Worm (Caenorhabditis elegans) whole organism, L2 larva: ENCODE data around the gene cest-7.

Experiments
- R02D3.7 ChIP-seq: fragments of 150-350 bp; optimal IDR thresholded peaks from 2 replicates; lab custom pipeline; 2014; ENCODE audit warnings: missing biosample characterization, missing genetic modification characterization
- ZK546.5 ChIP-seq: sonication (generic microtip); optimal IDR thresholded peaks from 2 replicates; lab custom pipeline; 2017; ENCODE audit warnings: missing biosample characterization, missing genetic modification characterization
- blmp-1 ChIP-seq: sonication (generic microtip); optimal IDR thresholded peaks from 2 replicates; lab custom pipeline; 2017; ENCODE audit warnings: missing genetic modification characterization, mild to moderate bottlenecking, missing compliant biosample characterization, antibody characterized with exemption, moderate library complexity; ENCODE audit not compliant: insufficient read depth
- fos-1 ChIP-seq: fragments of 150-350 bp; optimal IDR thresholded peaks from 2 replicates; lab custom pipeline; 2014; ENCODE audit warnings: missing biosample characterization, missing genetic modification characterization
- gmeb-1 ChIP-seq: fragments of 150-350 bp; optimal IDR thresholded peaks from 2 replicates; lab custom pipeline; 2014; ENCODE audit warnings: missing biosample characterization, missing genetic modification characterization
- lin-11 ChIP-seq: fragments of 150-350 bp; sonication (generic microtip); optimal IDR thresholded peaks from 2 replicates; lab custom pipeline; 2014; ENCODE audit warnings: missing biosample characterization, missing genetic modification characterization, inconsistent platforms, mixed read lengths
- mdl-1 ChIP-seq, 2 experiments: fragments of 150-350 bp in 1 of 2; sonication (generic microtip) in 1 of 2; optimal IDR thresholded peaks; 2 replicates each; lab custom pipeline; 2017; ENCODE audit warnings: missing biosample characterization in 2 of 2, missing genetic modification characterization in 2 of 2
- nhr-129 ChIP-seq: fragments of 150-350 bp; optimal IDR thresholded peaks from 2 replicates; lab custom pipeline; 2014; ENCODE audit warnings: missing biosample characterization, missing genetic modification characterization
- nhr-237 ChIP-seq: fragments of 150-350 bp; optimal IDR thresholded peaks from 2 replicates; lab custom pipeline; 2014; ENCODE audit warnings: missing biosample characterization, missing genetic modification characterization
- nhr-25 ChIP-seq: fragments of 150-350 bp; sonication (generic microtip); optimal IDR thresholded peaks from 3 replicates; lab custom pipeline; 2014; ENCODE audit warnings: missing biosample characterization, missing genetic modification characterization
- nhr-77 ChIP-seq: fragments of 150-350 bp; optimal IDR thresholded peaks from 2 replicates; lab custom pipeline; 2014; ENCODE audit warnings: missing biosample characterization, missing genetic modification characterization
- sma-3 ChIP-seq: sonication (generic microtip); optimal IDR thresholded peaks from 2 replicates; lab custom pipeline; 2016; ENCODE audit warnings: missing genetic modification reagents, missing genetic modification characterization, missing compliant biosample characterization
- snpc-4 ChIP-seq: fragments of 150-350 bp; optimal IDR thresholded peaks from 2 replicates; lab custom pipeline; 2014; ENCODE audit warnings: missing biosample characterization, missing genetic modification characterization
- ztf-4 ChIP-seq: fragments of 150-350 bp; optimal IDR thresholded peaks from 2 replicates; lab custom pipeline; 2014; ENCODE audit warnings: missing biosample characterization, missing genetic modification characterization

ce11 chrX:12219477-12219876 is 10.3 kb upstream of the cest-7 start, which contains the start of gene cest-8:
- no peak for TF ChIP-seq lin-11 (tag; lab: Kevin White, UChicago)
- TF ChIP-seq fos-1, result no peak
- no peak for TF ChIP-seq nhr-77 (tag; lab: Kevin White, UChicago)
- no peak for TF ChIP-seq nhr-129 (tag; lab: Kevin White, UChicago)
- TF ChIP-seq snpc-4, result no peak
- no peak for TF ChIP-seq R02D3.7 (tag; lab: Kevin White, UChicago)
- no peak for TF ChIP-seq gmeb-1 (tag; lab: Kevin White, UChicago)
- no peak for TF ChIP-seq ZK546.5 (tag; lab: Kevin White, UChicago)
- no peak for TF ChIP-seq mdl-1 (tag; optimal IDR thresholded peaks at IDR 0.05; lab: Kevin White, UChicago)
- TF ChIP-seq blmp-1, result no peak
- no peak for TF ChIP-seq nhr-237 (tag; lab: Kevin White, UChicago)
- no peak for TF ChIP-seq nhr-25 (tag; lab: Kevin White, UChicago)
- no peak for TF ChIP-seq ztf-4 (tag; lab: Kevin White, UChicago)
- TF ChIP-seq sma-3 (GFP tag; lab: Kevin White, UChicago), result no peak
